Worm (Caenorhabditis elegans) whole organism, L4 larva: ENCODE results near the gene cgh-1.

Experiments used
- F37D6.2 ChIP-seq: sonication (generic microtip); optimal IDR thresholded peaks from 2 replicates; lab custom pipeline; 2016; ENCODE audit warnings: mild to moderate bottlenecking, missing genetic modification characterization, missing compliant biosample characterization
- T26A8.4 ChIP-seq: fragments of 200-800 bp; sonication (Bioruptor generic); IDR thresholded peaks from 2 replicates; pipeline ENCODE4 v1.3.6; 2022; ENCODE audit warnings: missing genetic modification characterization, missing compliant biosample characterization
- Y48G9A.11 ChIP-seq: fragments of 200-800 bp; sonication (Bioruptor generic); IDR thresholded peaks from 2 replicates; pipeline ENCODE4 v1.3.6; 2022; ENCODE audit warnings: missing genetic modification reagents, missing genetic modification characterization, missing compliant biosample characterization
- Y5F2A.4 ChIP-seq: fragments of 200-800 bp; sonication (Bioruptor generic); optimal IDR thresholded peaks from 2 replicates; lab custom pipeline; 2018; ENCODE audit warnings: mild to moderate bottlenecking, missing genetic modification characterization, missing compliant biosample characterization
- ZK546.5 ChIP-seq, 2 experiments: sonication (generic microtip); optimal IDR thresholded peaks; 2 replicates each; lab custom pipeline; 2017; ENCODE audit warnings: missing biosample characterization in 2 of 2, missing genetic modification characterization in 2 of 2
- aly-2 ChIP-seq: sonication (generic microtip); optimal IDR thresholded peaks from 2 replicates; lab custom pipeline; 2018; ENCODE audit warnings: missing biosample characterization, missing genetic modification characterization
- ama-1 ChIP-seq: fragments of 150-350 bp; optimal IDR thresholded peaks from 2 replicates; lab custom pipeline; 2014; ENCODE audit warnings: inconsistent platforms, mixed read lengths
- ceh-20 ChIP-seq: fragments of 200-800 bp; sonication (Bioruptor generic); IDR thresholded peaks from 2 replicates; pipeline ENCODE4 v1.3.6; 2022; ENCODE audit warnings: missing genetic modification reagents, missing genetic modification characterization, missing compliant biosample characterization
- ceh-82 ChIP-seq: sonication (generic microtip); optimal IDR thresholded peaks from 2 replicates; lab custom pipeline; 2017; ENCODE audit warnings: missing biosample characterization, missing genetic modification characterization
- cey-2 ChIP-seq: sonication (generic microtip); optimal IDR thresholded peaks from 3 replicates; lab custom pipeline; 2017; ENCODE audit warnings: missing genetic modification characterization, mild to moderate bottlenecking, missing compliant biosample characterization, antibody characterized with exemption, borderline replicate concordance; ENCODE audit not compliant: insufficient read depth
- ctbp-1 ChIP-seq: fragments of 200-800 bp; sonication (Bioruptor generic); IDR thresholded peaks from 2 replicates; pipeline ENCODE4 v1.3.6; 2022; ENCODE audit warnings: missing genetic modification reagents, missing genetic modification characterization, missing compliant biosample characterization
- daf-12 ChIP-seq: fragments of 150-350 bp; optimal IDR thresholded peaks from 2 replicates; lab custom pipeline; 2014; ENCODE audit warnings: missing biosample characterization, missing genetic modification reagents, missing genetic modification characterization
- daf-16 ChIP-seq, 3 experiments: sonication (generic microtip); optimal IDR thresholded peaks; 2 replicates each; lab custom pipeline; 2016 to 2017; ENCODE audit warnings: missing genetic modification characterization in 3 of 3, missing genetic modification reagents in 3 of 3, mild to moderate bottlenecking in 2 of 3, missing compliant biosample characterization in 2 of 3, missing biosample characterization in 1 of 3, moderate library complexity in 1 of 3
- daf-19 ChIP-seq: fragments of 200-800 bp; sonication (Bioruptor generic); conservative IDR thresholded peaks from 2 replicates; pipeline ENCODE4 v1.3.6; 2022; ENCODE audit warnings: missing genetic modification characterization, missing compliant biosample characterization
- dmd-6 ChIP-seq: fragments of 200-800 bp; sonication (Bioruptor generic); IDR thresholded peaks from 2 replicates; pipeline ENCODE4 v1.3.6; 2022; ENCODE audit warnings: missing genetic modification reagents, missing genetic modification characterization, missing compliant biosample characterization
- dmd-8 ChIP-seq: fragments of 200-800 bp; sonication (Bioruptor generic); IDR thresholded peaks from 2 replicates; pipeline ENCODE4 v1.3.6; 2022; ENCODE audit warnings: missing genetic modification characterization, missing compliant biosample characterization
- dmd-9 ChIP-seq: fragments of 200-800 bp; sonication (Bioruptor generic); IDR thresholded peaks from 2 replicates; pipeline ENCODE4 v1.3.6; 2022; ENCODE audit warnings: missing genetic modification reagents, missing genetic modification characterization, missing compliant biosample characterization
- duxl-1 ChIP-seq: sonication (generic microtip); optimal IDR thresholded peaks from 2 replicates; lab custom pipeline; 2016; ENCODE audit warnings: mild to moderate bottlenecking, missing genetic modification characterization, moderate library complexity, missing compliant biosample characterization; ENCODE audit not compliant: poor library complexity
- egl-43 ChIP-seq: fragments of 200-800 bp; sonication (Bioruptor generic); IDR thresholded peaks from 2 replicates; pipeline ENCODE4 v1.3.6; 2022; ENCODE audit warnings: missing genetic modification reagents, missing genetic modification characterization, missing compliant biosample characterization
- hlh-11 ChIP-seq: fragments of 200-800 bp; sonication (Bioruptor generic); optimal IDR thresholded peaks from 2 replicates; lab custom pipeline; 2018; ENCODE audit warnings: mild to moderate bottlenecking, missing genetic modification characterization, missing compliant biosample characterization
- hlh-30 ChIP-seq: sonication (generic microtip); optimal IDR thresholded peaks from 2 replicates; lab custom pipeline; 2017; ENCODE audit warnings: antibody characterized with exemption, mild to moderate bottlenecking, missing genetic modification characterization, missing compliant biosample characterization; ENCODE audit not compliant: insufficient read depth
- hmg-1.1 ChIP-seq: fragments of 200-800 bp; sonication (Bioruptor generic); IDR thresholded peaks from 2 replicates; pipeline ENCODE4 v1.3.6; 2022; ENCODE audit warnings: missing genetic modification reagents, missing genetic modification characterization, missing compliant biosample characterization
- lin-1 ChIP-seq: fragments of 200-800 bp; sonication (Bioruptor generic); IDR thresholded peaks from 2 replicates; pipeline ENCODE4 v1.3.6; 2022; ENCODE audit warnings: missing genetic modification reagents, missing genetic modification characterization, missing compliant biosample characterization
- lin-15B ChIP-seq: fragments of 150-350 bp; sonication (generic microtip); optimal IDR thresholded peaks from 3 replicates; lab custom pipeline; 2014; ENCODE audit warnings: missing biosample characterization, missing genetic modification characterization
- lir-3 ChIP-seq: sonication (generic microtip); optimal IDR thresholded peaks from 2 replicates; lab custom pipeline; 2016; ENCODE audit warnings: mild to moderate bottlenecking, missing genetic modification characterization, missing compliant biosample characterization
- lsy-2 ChIP-seq, 2 experiments: fragments of 150-350 bp in 1 of 2; sonication (generic microtip) in 1 of 2; optimal IDR thresholded peaks; 2 replicates each; lab custom pipeline; 2014 to 2017; ENCODE audit warnings: missing biosample characterization in 2 of 2, missing genetic modification characterization in 2 of 2
- madf-5 ChIP-seq, 2 experiments: fragments of 200-800 bp; sonication (Bioruptor generic); IDR thresholded peaks; 2 replicates each; pipeline ENCODE4 v1.3.6; 2022; ENCODE audit warnings: missing compliant biosample characterization in 2 of 2, missing genetic modification characterization in 2 of 2
- madf-9 ChIP-seq: fragments of 200-800 bp; sonication (Bioruptor generic); conservative IDR thresholded peaks from 2 replicates; pipeline ENCODE4 v1.3.6; 2022; ENCODE audit warnings: missing genetic modification reagents, missing genetic modification characterization, missing compliant biosample characterization
- mdl-1 ChIP-seq, 2 experiments: fragments of 150-350 bp in 1 of 2; sonication (generic microtip) in 1 of 2; optimal IDR thresholded peaks; 2 replicates each; lab custom pipeline; 2014 to 2017; ENCODE audit warnings: missing biosample characterization in 2 of 2, missing genetic modification characterization in 2 of 2
- mes-2 ChIP-seq: sonication (generic microtip); optimal IDR thresholded peaks from 2 replicates; lab custom pipeline; 2016; ENCODE audit warnings: missing genotype, mild to moderate bottlenecking, missing genetic modification characterization, missing compliant biosample characterization; ENCODE audit not compliant: poor library complexity, severe bottlenecking
- mxl-3 ChIP-seq: fragments of 200-800 bp; sonication (Bioruptor generic); optimal IDR thresholded peaks from 2 replicates; lab custom pipeline; 2018; ENCODE audit warnings: mild to moderate bottlenecking, missing genetic modification characterization, missing compliant biosample characterization
- nhr-10 ChIP-seq: fragments of 150-350 bp; optimal IDR thresholded peaks from 2 replicates; lab custom pipeline; 2014; ENCODE audit warnings: missing biosample characterization, missing genetic modification characterization
- nhr-102 ChIP-seq: sonication (generic microtip); optimal IDR thresholded peaks from 2 replicates; lab custom pipeline; 2016; ENCODE audit warnings: mild to moderate bottlenecking, missing genetic modification characterization, moderate library complexity, missing compliant biosample characterization
- nhr-237 ChIP-seq: sonication (generic microtip); optimal IDR thresholded peaks from 2 replicates; lab custom pipeline; 2017; ENCODE audit warnings: missing biosample characterization, missing genetic modification characterization
- nhr-25 ChIP-seq: sonication (generic microtip); optimal IDR thresholded peaks from 2 replicates; lab custom pipeline; 2017; ENCODE audit warnings: missing genetic modification characterization, mild to moderate bottlenecking, missing compliant biosample characterization, antibody characterized with exemption, moderate library complexity, borderline replicate concordance; ENCODE audit not compliant: insufficient read depth
- nhr-42 ChIP-seq: fragments of 200-800 bp; sonication (Bioruptor generic); IDR thresholded peaks from 2 replicates; pipeline ENCODE4 v1.3.6; 2022; ENCODE audit warnings: missing genetic modification characterization, missing compliant biosample characterization
- nhr-6 ChIP-seq: fragments of 150-350 bp; optimal IDR thresholded peaks from 2 replicates; lab custom pipeline; 2014; ENCODE audit warnings: missing biosample characterization, missing genetic modification characterization
- nhr-76 ChIP-seq: fragments of 150-350 bp; optimal IDR thresholded peaks from 2 replicates; lab custom pipeline; 2014; ENCODE audit warnings: missing biosample characterization, missing genetic modification characterization
- nhr-77 ChIP-seq: fragments of 150-350 bp; optimal IDR thresholded peaks from 2 replicates; lab custom pipeline; 2014; ENCODE audit warnings: missing biosample characterization, missing genetic modification characterization
- pha-4 ChIP-seq, 2 experiments: fragments of 150-350 bp in 1 of 2; fragments of 200-800 bp in 1 of 2; sonication (Bioruptor generic) in 1 of 2; IDR thresholded peaks in 1 of 2; optimal IDR thresholded peaks in 1 of 2; 2 replicates each; pipeline versions ENCODE4 v1.3.6 to Lab custom; 2014 to 2022; ENCODE audit warnings: missing genetic modification characterization in 2 of 2, missing genetic modification reagents in 2 of 2, missing biosample characterization in 1 of 2, missing compliant biosample characterization in 1 of 2
- saeg-2 ChIP-seq: fragments of 200-800 bp; sonication (Bioruptor generic); IDR thresholded peaks from 2 replicates; pipeline ENCODE4 v1.3.6; 2022; ENCODE audit warnings: missing genetic modification reagents, missing genetic modification characterization, missing compliant biosample characterization
- snpc-4 ChIP-seq: fragments of 150-350 bp; optimal IDR thresholded peaks from 2 replicates; lab custom pipeline; 2014; ENCODE audit warnings: missing biosample characterization, missing genetic modification characterization
- tra-1 ChIP-seq: fragments of 200-800 bp; sonication (Bioruptor generic); IDR thresholded peaks from 2 replicates; pipeline ENCODE4 v1.3.6; 2022; ENCODE audit warnings: missing genetic modification reagents, missing genetic modification characterization, missing compliant biosample characterization
- zag-1 ChIP-seq: fragments of 150-350 bp; optimal IDR thresholded peaks from 2 replicates; lab custom pipeline; 2014; ENCODE audit warnings: missing biosample characterization, missing genetic modification characterization
- zfp-3 ChIP-seq: fragments of 200-800 bp; sonication (Bioruptor generic); conservative IDR thresholded peaks from 2 replicates; pipeline ENCODE4 v1.3.6; 2022; ENCODE audit warnings: missing genetic modification reagents, missing genetic modification characterization, missing compliant biosample characterization
- ztf-11 ChIP-seq: fragments of 150-350 bp; optimal IDR thresholded peaks from 2 replicates; lab custom pipeline; 2014; ENCODE audit warnings: missing biosample characterization, missing genetic modification characterization

The cgh-1 gene

ce11 chrIII:7499421-7499902 is 1.8 kb upstream of the cgh-1 start, which contains the start of the genes C07H6.9 and sap-140 (continued):
- TF ChIP-seq mxl-3 (GFP tag; lab: Kevin White, UChicago): no peak
- TF ChIP-seq T26A8.4 (GFP tag; lab: Robert Waterston, UW): peak; percentile 61
- TF ChIP-seq nhr-237 (tag; lab: Kevin White, UChicago): no peak
- TF ChIP-seq zag-1 (tag; lab: Kevin White, UChicago): no peak
- TF ChIP-seq dmd-9 (GFP tag; lab: Robert Waterston, UW): no peak
- TF ChIP-seq lin-1: no peak

ce11 chrIII:7498346-7498745 is 714 bp upstream of the cgh-1 start:
- no peak for TF ChIP-seq nhr-76 (tag; lab: Kevin White, UChicago)
- TF ChIP-seq hmg-1.1: peak; percentile 86
- no peak for TF ChIP-seq nhr-237 (tag; lab: Kevin White, UChicago)
- TF ChIP-seq mes-2 (tag; lab: Kevin White, UChicago): peak; percentile 82
- no peak for TF ChIP-seq daf-12 (tag; lab: Kevin White, UChicago)
- TF ChIP-seq hlh-11 (tag; lab: Kevin White, UChicago): peak; percentile 96
- TF ChIP-seq aly-2: no peak
- TF ChIP-seq daf-16 (GFP tag; optimal IDR thresholded peaks at IDR 0.05; lab: Kevin White, UChicago): peak; percentile 40 to 61
- peak; percentile 63 for TF ChIP-seq daf-16 (tag; optimal IDR thresholded peaks at IDR 0.05; lab: Kevin White, UChicago)
- TF ChIP-seq ama-1 (lab: Kevin White, UChicago): peak; percentile 49
- no peak for TF ChIP-seq cey-2
- no peak for TF ChIP-seq snpc-4 (tag; lab: Kevin White, UChicago)
- TF ChIP-seq egl-43 (GFP tag; lab: Robert Waterston, UW): no peak; the same call in 1 of the 2 replicates
- no peak for TF ChIP-seq saeg-2
- TF ChIP-seq nhr-6 (tag; lab: Kevin White, UChicago): peak; percentile 45
- TF ChIP-seq Y5F2A.4: no peak
- no peak for TF ChIP-seq ZK546.5 (tag; optimal IDR thresholded peaks at IDR 0.05; lab: Kevin White, UChicago)
- peak; percentile 64 for TF ChIP-seq nhr-102
- no peak for TF ChIP-seq lir-3 (tag; lab: Kevin White, UChicago)
- peak; percentile 79; the same call in 1 of the 2 replicates for TF ChIP-seq ceh-20 (GFP tag; lab: Robert Waterston, UW)
- peak; percentile 91 for TF ChIP-seq nhr-77 (tag; lab: Kevin White, UChicago)
- TF ChIP-seq lin-15B (tag; lab: Kevin White, UChicago): peak; percentile 78
- peak; percentile 29 for TF ChIP-seq nhr-25 (tag; lab: Kevin White, UChicago)
- no peak for TF ChIP-seq daf-19 (GFP tag; lab: Robert Waterston, UW)
- no peak for TF ChIP-seq dmd-9 (GFP tag; lab: Robert Waterston, UW)
- TF ChIP-seq zfp-3 (GFP tag; lab: Robert Waterston, UW): no peak
- TF ChIP-seq ctbp-1: peak; percentile 32; the same call in 1 of the 2 replicates
- TF ChIP-seq duxl-1 (tag; lab: Kevin White, UChicago): peak; percentile 72
- peak; percentile 78 for TF ChIP-seq F37D6.2 (tag; lab: Kevin White, UChicago)
- no peak for TF ChIP-seq ceh-82 (tag; lab: Kevin White, UChicago)
- peak; percentile 75 to 96 for TF ChIP-seq mdl-1 (tag; optimal IDR thresholded peaks at IDR 0.05; lab: Kevin White, UChicago)
- TF ChIP-seq nhr-10 (tag; lab: Kevin White, UChicago): peak; percentile 0
- TF ChIP-seq Y48G9A.11: no peak
- peak; percentile 83 for TF ChIP-seq hlh-30 (tag; lab: Kevin White, UChicago)
- 0 out of 2 replicates have a peak, but pooled peaks have one; percentile 18 for TF ChIP-seq tra-1 (GFP tag; lab: Robert Waterston, UW)
- peak; percentile 70 for TF ChIP-seq lin-1
- TF ChIP-seq madf-9: peak; percentile 45; the same call in 1 of the 2 replicates
- TF ChIP-seq dmd-8: no peak
- no peak for TF ChIP-seq madf-5 (GFP tag; IDR thresholded peaks at IDR 0.05; lab: Robert Waterston, UW)
- TF ChIP-seq nhr-42 (GFP tag; lab: Robert Waterston, UW): 0 out of 2 replicates have a peak, but pooled peaks have one; percentile 23
- TF ChIP-seq lsy-2 (tag; optimal IDR thresholded peaks at IDR 0.05; lab: Kevin White, UChicago): peak; percentile 63 to 91
- TF ChIP-seq ztf-11: no peak
- TF ChIP-seq dmd-6 (GFP tag; lab: Robert Waterston, UW): peak; percentile 91
- peak; percentile 59 for TF ChIP-seq pha-4 (GFP tag; IDR thresholded peaks at IDR 0.05; lab: Robert Waterston, UW)
- TF ChIP-seq pha-4 (tag; optimal IDR thresholded peaks at IDR 0.05; lab: Kevin White, UChicago): no peak
